Fruit fly (Drosophila melanogaster) whole organism, pupa: ENCODE results near the gene rk.

Experiments
- CG10348 ChIP-seq: fragments of 200-800 bp; sonication (Bioruptor generic); IDR thresholded peaks from 2 replicates; pipeline ENCODE4 v1.3.6; 2022; ENCODE audit warnings: missing biosample characterization, missing genetic modification characterization
- CG12605 ChIP-seq: fragments of 200-800 bp; sonication (Bioruptor generic); IDR thresholded peaks from 2 replicates; pipeline ENCODE4 v1.3.6; 2022; ENCODE audit warnings: missing biosample characterization, missing genetic modification characterization
- CG13204 ChIP-seq: fragments of 200-800 bp; sonication (Bioruptor generic); optimal IDR thresholded peaks from 2 replicates; lab custom pipeline; 2018; ENCODE audit warnings: missing biosample characterization, mild to moderate bottlenecking, missing genetic modification characterization, moderate library complexity
- CG14655 ChIP-seq: fragments of 200-800 bp; sonication (Bioruptor generic); optimal IDR thresholded peaks from 3 replicates; lab custom pipeline; 2017; ENCODE audit warnings: mild to moderate bottlenecking, missing biosample characterization, missing genetic modification reagents, missing genetic modification characterization
- CG15710 ChIP-seq: fragments of 200-800 bp; sonication (Bioruptor generic); optimal IDR thresholded peaks from 2 replicates; lab custom pipeline; 2018; ENCODE audit warnings: missing biosample characterization, mild to moderate bottlenecking, missing genetic modification characterization, moderate library complexity
- CG17806 ChIP-seq: fragments of 200-800 bp; sonication (Bioruptor generic); optimal IDR thresholded peaks from 2 replicates; lab custom pipeline; 2018; ENCODE audit warnings: missing biosample characterization, mild to moderate bottlenecking, missing genetic modification characterization, moderate library complexity
- CG32121 ChIP-seq: fragments of 200-800 bp; sonication (Bioruptor generic); IDR thresholded peaks from 2 replicates; pipeline ENCODE4 v1.3.6; 2022; ENCODE audit warnings: missing biosample characterization, missing genetic modification characterization
- CG34367 ChIP-seq: fragments of 200-800 bp; sonication (Bioruptor generic); optimal IDR thresholded peaks from 2 replicates; lab custom pipeline; 2018; ENCODE audit warnings: missing biosample characterization, mild to moderate bottlenecking, missing genetic modification characterization
- CG4496 ChIP-seq: fragments of 200-800 bp; sonication (Bioruptor generic); IDR thresholded peaks from 3 replicates; pipeline ENCODE4 v1.3.6; 2022; ENCODE audit warnings: missing biosample characterization, missing genetic modification characterization
- CG8159 ChIP-seq: fragments of 200-800 bp; sonication (Bioruptor generic); optimal IDR thresholded peaks from 3 replicates; lab custom pipeline; 2018; ENCODE audit warnings: missing biosample characterization, mild to moderate bottlenecking, missing genetic modification characterization, moderate library complexity
- CG8301 ChIP-seq: fragments of 200-800 bp; sonication (Bioruptor generic); optimal IDR thresholded peaks from 2 replicates; lab custom pipeline; 2018; ENCODE audit warnings: missing biosample characterization, mild to moderate bottlenecking, missing genetic modification characterization
- CG9948 ChIP-seq: fragments of 200-800 bp; sonication (Bioruptor generic); optimal IDR thresholded peaks from 2 replicates; lab custom pipeline; 2018; ENCODE audit warnings: missing biosample characterization, mild to moderate bottlenecking, missing genetic modification characterization, moderate library complexity
- D1 ChIP-seq: fragments of 200-800 bp; sonication (Bioruptor generic); optimal IDR thresholded peaks from 2 replicates; lab custom pipeline; 2018; ENCODE audit warnings: missing biosample characterization, mild to moderate bottlenecking, missing genetic modification characterization, moderate library complexity
- EcR ChIP-seq: fragments of 200-800 bp; sonication (Bioruptor generic); optimal IDR thresholded peaks from 3 replicates; lab custom pipeline; 2019; ENCODE audit warnings: missing biosample characterization, missing genetic modification characterization, mild to moderate bottlenecking, moderate library complexity, missing genetic modification reagents
- Ets98B ChIP-seq: fragments of 200-800 bp; sonication (Bioruptor generic); IDR thresholded peaks from 2 replicates; pipeline ENCODE4 v1.3.6; 2022; ENCODE audit warnings: missing biosample characterization, missing genetic modification characterization
- Pif1A ChIP-seq: fragments of 200-800 bp; sonication (Bioruptor generic); optimal IDR thresholded peaks from 3 replicates; lab custom pipeline; 2016; ENCODE audit warnings: missing biosample characterization, missing genetic modification characterization
- Pif1B ChIP-seq: fragments of 200-800 bp; sonication (Bioruptor generic); optimal IDR thresholded peaks from 3 replicates; lab custom pipeline; 2016; ENCODE audit warnings: missing biosample characterization, missing genetic modification characterization
- Snoo ChIP-seq: fragments of 200-800 bp; sonication (Bioruptor generic); optimal IDR thresholded peaks from 3 replicates; lab custom pipeline; 2017; ENCODE audit warnings: missing biosample characterization, mild to moderate bottlenecking, missing genetic modification characterization, inconsistent platforms
- fd96Ca ChIP-seq: fragments of 200-800 bp; sonication (Bioruptor generic); IDR thresholded peaks from 3 replicates; pipeline ENCODE4 v1.3.6; 2022; ENCODE audit warnings: missing biosample characterization, missing genetic modification characterization
- gl ChIP-seq: fragments of 200-800 bp; sonication (Bioruptor generic); optimal IDR thresholded peaks from 2 replicates; lab custom pipeline; 2018; ENCODE audit warnings: missing biosample characterization, mild to moderate bottlenecking, missing genetic modification characterization
- rn ChIP-seq: fragments of 200-800 bp; sonication (Bioruptor generic); IDR thresholded peaks from 2 replicates; pipeline ENCODE4 v1.3.6; 2022; ENCODE audit warnings: missing biosample characterization, missing genetic modification characterization

The rk gene

DNA sequence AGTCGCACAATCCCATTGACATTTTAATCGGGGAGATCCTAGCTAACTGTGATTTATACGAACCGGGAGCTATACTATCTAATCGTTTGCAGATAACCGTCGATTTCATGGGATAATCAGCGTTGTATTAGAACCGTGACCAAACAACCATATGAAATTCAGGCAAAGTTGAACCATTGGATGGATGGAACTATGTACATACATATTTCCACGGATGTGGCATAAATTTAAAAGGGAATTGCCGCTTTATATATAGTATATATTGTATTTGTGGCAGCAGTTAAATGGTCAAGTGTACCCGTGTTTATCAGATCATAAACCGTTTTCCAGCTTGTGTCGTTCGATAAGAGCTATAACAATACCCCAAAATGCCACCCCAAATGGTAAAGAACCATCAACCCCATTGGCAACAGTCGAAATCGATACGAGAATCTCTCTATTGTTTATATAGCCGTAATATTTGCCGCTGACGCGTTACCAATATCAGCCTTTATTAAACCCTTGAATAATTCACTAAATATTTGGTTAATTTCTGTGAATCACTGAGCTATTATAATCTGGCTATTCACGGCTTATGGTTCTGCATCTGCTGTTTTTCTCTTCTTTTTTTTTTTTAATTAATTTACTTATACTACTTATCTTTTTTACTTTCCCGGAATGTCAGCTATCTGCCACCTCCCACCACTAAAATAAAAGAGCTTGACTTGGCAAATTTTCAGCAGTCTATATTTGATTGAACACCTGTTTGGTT is 11.4 kb upstream of the rk start, which contains the start of gene bgm:
TSS of gene bgm (plus strand) at position 701 of the 751 bp plus-strand sequence.
- TF ChIP-seq D1 (tag; lab: Kevin White, UChicago) (no peak), Pif1B (GFP tag; lab: Kevin White, UChicago) (no peak), Ets98B (GFP tag; lab: Robert Waterston, UW) (no peak), CG8301 (tag; lab: Kevin White, UChicago) (no peak), CG32121 (GFP tag; lab: Robert Waterston, UW) (no peak), Pif1A (no peak), CG15710 (tag; lab: Kevin White, UChicago) (no peak), CG34367 (tag; lab: Kevin White, UChicago) (no peak), Snoo (tag; lab: Kevin White, UChicago) (no peak), CG8159 (no peak)

DNA sequence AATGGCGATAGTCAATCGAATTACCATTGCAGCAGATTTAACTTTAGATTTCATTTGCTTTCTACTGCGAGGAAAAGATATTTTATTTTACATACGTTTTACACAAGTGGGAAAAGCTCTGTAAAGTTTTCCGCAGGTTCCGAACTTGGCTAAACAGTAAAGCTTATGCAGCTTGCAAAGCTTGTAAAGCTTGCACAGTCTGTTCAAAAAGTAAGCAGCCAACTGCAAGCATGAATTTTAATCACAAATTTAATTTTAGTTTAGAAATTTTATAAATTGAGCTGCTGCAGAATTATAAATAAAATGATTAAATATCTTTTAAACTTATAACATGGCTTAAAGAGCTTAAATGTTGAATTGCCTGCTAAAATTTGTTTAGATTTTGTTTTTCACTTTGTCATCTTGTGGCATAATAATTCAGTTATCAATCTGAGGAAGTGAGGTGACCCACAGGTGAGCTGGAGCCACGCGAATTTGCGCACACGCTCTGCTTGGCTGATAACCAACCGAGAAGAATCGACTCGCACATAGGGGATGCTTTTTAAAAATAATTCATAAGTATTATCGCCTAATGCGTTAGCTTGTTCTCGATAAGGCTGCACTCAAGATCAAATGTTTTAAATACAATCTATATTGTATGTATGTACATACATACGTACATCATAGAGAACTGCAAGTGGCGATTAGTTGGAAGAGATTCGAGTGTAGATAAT is 10.7 kb upstream of the rk start:
- no peak for TF ChIP-seq Pif1B (GFP tag; lab: Kevin White, UChicago)
- no peak for TF ChIP-seq CG17806
- TF ChIP-seq CG32121 (GFP tag; lab: Robert Waterston, UW), result no peak
- TF ChIP-seq Ets98B (GFP tag; lab: Robert Waterston, UW), result peak; percentile 51; the same call in 1 of the 2 replicates
- TF ChIP-seq gl (tag; lab: Kevin White, UChicago), result no peak
- TF ChIP-seq CG14655 (GFP tag; lab: Kevin White, UChicago), result peak; percentile 15
- no peak for TF ChIP-seq EcR
- TF ChIP-seq CG8159, result peak; percentile 7
- TF ChIP-seq Pif1A, result peak; percentile 9
- no peak for TF ChIP-seq CG34367 (tag; lab: Kevin White, UChicago)
- TF ChIP-seq CG12605, result 0 out of 2 replicates have a peak, but pooled peaks have one; percentile 27
- no peak for TF ChIP-seq rn (GFP tag; lab: Robert Waterston, UW)
- peak; percentile 12 for TF ChIP-seq Snoo (tag; lab: Kevin White, UChicago)
- TF ChIP-seq CG13204 (GFP tag; lab: Kevin White, UChicago), result no peak
- no peak for TF ChIP-seq CG9948 (tag; lab: Kevin White, UChicago)
- no peak for TF ChIP-seq CG10348 (GFP tag; lab: Robert Waterston, UW)
- TF ChIP-seq CG15710 (tag; lab: Kevin White, UChicago), result no peak
- TF ChIP-seq CG4496 (GFP tag; lab: Robert Waterston, UW), result no peak
- no peak for TF ChIP-seq fd96Ca
- TF ChIP-seq D1 (tag; lab: Kevin White, UChicago), result no peak

DNA sequence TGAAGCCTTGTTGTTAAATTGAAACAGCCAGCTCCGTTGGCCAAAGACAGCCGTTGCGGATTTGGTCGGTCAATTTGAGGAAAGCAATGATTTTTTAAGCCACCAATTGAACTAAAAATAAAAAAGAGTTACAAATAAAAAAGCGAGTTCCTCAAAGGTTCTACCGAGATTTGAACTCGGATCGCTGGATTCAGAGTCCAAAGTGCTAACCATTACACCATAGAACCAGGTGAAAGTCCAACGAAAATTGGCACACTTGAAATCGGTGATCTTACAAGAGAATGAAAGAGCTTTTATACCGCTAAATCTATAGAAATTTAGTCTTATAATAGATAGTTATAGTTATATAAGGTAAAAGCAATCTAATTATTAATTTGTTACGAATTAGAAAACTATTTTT is 9.4 kb upstream of the rk start:
- TF ChIP-seq CG15710 (tag; lab: Kevin White, UChicago), result no peak
- TF ChIP-seq Pif1B (GFP tag; lab: Kevin White, UChicago), result no peak
- no peak for TF ChIP-seq gl (tag; lab: Kevin White, UChicago)
- TF ChIP-seq CG4496 (GFP tag; lab: Robert Waterston, UW), result no peak
- TF ChIP-seq rn (GFP tag; lab: Robert Waterston, UW), result no peak
- no peak for TF ChIP-seq CG17806
- no peak for TF ChIP-seq CG12605
- no peak for TF ChIP-seq CG10348 (GFP tag; lab: Robert Waterston, UW)
- no peak for TF ChIP-seq CG32121 (GFP tag; lab: Robert Waterston, UW)
- no peak for TF ChIP-seq EcR
- no peak for TF ChIP-seq CG9948 (tag; lab: Kevin White, UChicago)
- no peak for TF ChIP-seq Pif1A
- no peak for TF ChIP-seq CG8159
- TF ChIP-seq CG8301 (tag; lab: Kevin White, UChicago), result no peak
- TF ChIP-seq Ets98B (GFP tag; lab: Robert Waterston, UW), result no peak
- no peak for TF ChIP-seq CG14655 (GFP tag; lab: Kevin White, UChicago)
- TF ChIP-seq Snoo (tag; lab: Kevin White, UChicago), result no peak
- TF ChIP-seq fd96Ca, result no peak

DNA sequence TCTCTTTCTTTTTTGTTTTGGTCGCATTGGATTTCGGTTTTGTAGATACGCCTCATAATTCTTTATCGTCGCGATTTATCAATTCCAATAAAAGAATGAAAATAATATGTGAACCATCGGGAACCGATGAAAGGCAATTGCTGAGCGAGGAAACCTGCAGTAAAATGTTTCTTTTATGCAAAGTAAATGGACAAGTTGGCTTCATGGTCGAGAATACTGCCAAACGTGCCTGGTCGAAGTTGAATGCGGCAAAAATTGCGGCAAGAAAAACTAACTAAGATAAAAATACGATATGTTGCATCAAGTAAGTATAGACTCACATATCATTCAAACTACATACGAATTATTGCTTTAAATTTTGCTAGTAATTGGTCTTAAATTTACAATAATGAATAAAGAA is 6.8 kb upstream of the rk start, which contains the start of gene CG42692:
TSS of gene CG42692 (plus strand) at position 301 of the 400 bp plus-strand sequence.
- TF ChIP-seq Ets98B (GFP tag; lab: Robert Waterston, UW) (no peak), gl (tag; lab: Kevin White, UChicago) (no peak), CG32121 (GFP tag; lab: Robert Waterston, UW) (no peak), CG34367 (tag; lab: Kevin White, UChicago) (no peak), fd96Ca (no peak), CG13204 (GFP tag; lab: Kevin White, UChicago) (no peak), Pif1B (GFP tag; lab: Kevin White, UChicago) (no peak), EcR (no peak), CG8301 (tag; lab: Kevin White, UChicago) (no peak), rn (GFP tag; lab: Robert Waterston, UW) (no peak), Snoo (tag; lab: Kevin White, UChicago) (no peak)

DNA sequence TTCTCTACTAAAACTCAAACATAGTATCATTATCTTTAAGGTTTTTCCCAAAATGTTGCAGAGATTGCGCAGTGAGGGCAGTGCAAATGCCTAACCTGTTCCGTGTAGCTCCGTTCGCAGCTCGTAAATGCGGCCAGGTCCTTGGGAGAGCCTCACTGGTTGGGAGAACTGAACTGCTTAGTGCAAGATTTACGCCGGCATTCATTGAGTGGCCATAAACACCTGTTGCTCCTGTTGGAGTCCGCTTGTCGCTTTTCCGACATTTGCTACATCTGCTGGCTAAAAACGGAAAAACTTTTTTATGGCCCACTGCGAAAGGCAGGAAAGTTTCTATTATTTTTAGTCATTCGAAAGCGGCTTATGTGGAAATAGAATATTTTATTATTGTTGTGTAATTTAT is 839 bp upstream of the rk start:
- TF ChIP-seq CG12605 (peak; percentile 61; the same call in 1 of the 2 replicates), CG32121 (GFP tag; lab: Robert Waterston, UW) (no peak)
